Fruit fly (Drosophila melanogaster): ENCODE results near the gene jumu.

jumu gene

dm6 chr3R:10370495-10370894 is 20.5 kb downstream of the jumu start (continued):
- TF ChIP-seq CG9932 (GFP tag; IDR thresholded peaks at IDR 0.05) (no peak), crc (GFP tag; optimal IDR thresholded peaks at IDR 0.05) (no peak), zfh2 (GFP tag; optimal IDR thresholded peaks at IDR 0.05) (no peak), Hey (tag; optimal IDR thresholded peaks at IDR 0.05) (no peak), dimm (GFP tag; IDR thresholded peaks at IDR 0.05) (no peak), tup (GFP tag; optimal IDR thresholded peaks at IDR 0.05) (no peak), CG9609 (GFP tag; optimal IDR thresholded peaks at IDR 0.05) (no peak), Nf-YC (tag; optimal IDR thresholded peaks at IDR 0.05) (no peak), Dref (GFP tag; IDR thresholded peaks at IDR 0.05) (no peak), CG2875 (GFP tag; optimal IDR thresholded peaks at IDR 0.05) (no peak), CG6175 (GFP tag; IDR thresholded peaks at IDR 0.05) (no peak), CG15514 (GFP tag; optimal IDR thresholded peaks at IDR 0.05) (no peak), so (GFP tag; IDR thresholded peaks at IDR 0.05) (no peak), CG7556 (GFP tag; optimal IDR thresholded peaks at IDR 0.05) (peak; percentile 6), CG17186 (GFP tag; optimal IDR thresholded peaks at IDR 0.05) (no peak), CG10959 (GFP tag; IDR thresholded peaks at IDR 0.05) (peak; percentile 27; the same call in 1 of the 2 replicates), run (tag; optimal IDR thresholded peaks at IDR 0.05) (no peak), danr (GFP tag; IDR thresholded peaks at IDR 0.05) (no peak), lmd (GFP tag; IDR thresholded peaks at IDR 0.05) (no peak), Abd-B (GFP tag; optimal IDR thresholded peaks at IDR 0.05) (no peak), CG14050 (GFP tag; IDR thresholded peaks at IDR 0.05) (no peak), tx (GFP tag; optimal IDR thresholded peaks at IDR 0.05) (no peak), jing (GFP tag; optimal IDR thresholded peaks at IDR 0.05) (no peak), dmrt11E (tag; optimal IDR thresholded peaks at IDR 0.05) (peak; percentile 69), Ptx1 (GFP tag; IDR thresholded peaks at IDR 0.05) (peak; percentile 20; the same call in 1 of the 2 replicates), wor (GFP tag; IDR thresholded peaks at IDR 0.05) (no peak), CG14860 (GFP tag; IDR thresholded peaks at IDR 0.05; ENCODE audit: partially characterized antibody) (no peak), CG2129 (GFP tag; IDR thresholded peaks at IDR 0.05; ENCODE audit: partially characterized antibody) (no peak), odd (GFP tag; optimal IDR thresholded peaks at IDR 0.05) (no peak), ems (GFP tag; optimal IDR thresholded peaks at IDR 0.05) (no peak), Mrtf (GFP tag; IDR thresholded peaks at IDR 0.05) (no peak), mirr (GFP tag; optimal IDR thresholded peaks at IDR 0.05) (no peak), tio (GFP tag; optimal IDR thresholded peaks at IDR 0.05) (no peak), CG11247 (GFP tag; IDR thresholded peaks at IDR 0.05) (no peak), ranshi (GFP tag; IDR thresholded peaks at IDR 0.05) (no peak; the same call in 1 of the 2 replicates), ash1 (GFP tag; optimal IDR thresholded peaks at IDR 0.05) (no peak), CG18599 (GFP tag; optimal IDR thresholded peaks at IDR 0.05) (no peak), al (GFP tag; IDR thresholded peaks at IDR 0.05) (no peak), gt (GFP tag; IDR thresholded peaks at IDR 0.05) (no peak), Usf (GFP tag; optimal IDR thresholded peaks at IDR 0.05) (no peak), croc (GFP tag; conservative IDR thresholded peaks at IDR 0.05) (no peak; the same call in 2 of the 3 replicates), pros (GFP tag; optimal IDR thresholded peaks at IDR 0.05) (peak; percentile 29), CG13123 (GFP tag; optimal IDR thresholded peaks at IDR 0.05) (no peak), CG12391 (tag; optimal IDR thresholded peaks at IDR 0.05) (peak; percentile 35), CG32532 (GFP tag; IDR thresholded peaks at IDR 0.05) (no peak), sc (optimal IDR thresholded peaks at IDR 0.05) (no peak), sc (GFP tag; optimal IDR thresholded peaks at IDR 0.05) (no peak), CG1233 (GFP tag; optimal IDR thresholded peaks at IDR 0.05) (no peak), nerfin-1 (tag; optimal IDR thresholded peaks at IDR 0.05) (peak; percentile 61), fu2 (GFP tag; optimal IDR thresholded peaks at IDR 0.05) (no peak), Gug (GFP tag; IDR thresholded peaks at IDR 0.05) (no peak), CG11560 (tag; IDR thresholded peaks at IDR 0.05) (no peak), p53 (GFP tag; optimal IDR thresholded peaks at IDR 0.05) (no peak)
